Fruit fly (Drosophila melanogaster) whole organism, prepupa: ENCODE results near the gene CG4520.

Experiments used
- CG11902 ChIP-seq: fragments of 200-800 bp; sonication (Bioruptor generic); optimal IDR thresholded peaks from 3 replicates; lab custom pipeline; 2016; ENCODE audit warnings: missing biosample characterization, missing genetic modification characterization
- CG6163 ChIP-seq: fragments of 200-800 bp; sonication (Bioruptor generic); IDR thresholded peaks from 3 replicates; pipeline ENCODE4 v1.3.6; 2022; ENCODE audit warnings: missing biosample characterization, missing genetic modification characterization
- CG7368 ChIP-seq: fragments of 200-800 bp; sonication (Bioruptor generic); optimal IDR thresholded peaks from 3 replicates; lab custom pipeline; 2016; ENCODE audit warnings: missing biosample characterization, missing genetic modification characterization
- eg ChIP-seq: fragments of 200-800 bp; sonication (Bioruptor generic); IDR thresholded peaks from 3 replicates; pipeline ENCODE4 v1.3.6; 2022; ENCODE audit warnings: missing biosample characterization, missing genetic modification characterization
- fd85E ChIP-seq: fragments of 200-800 bp; sonication (Bioruptor generic); optimal IDR thresholded peaks from 3 replicates; lab custom pipeline; 2016; ENCODE audit warnings: missing biosample characterization, missing genetic modification characterization
- fkh ChIP-seq: fragments of 200-800 bp; sonication (Bioruptor generic); optimal IDR thresholded peaks from 3 replicates; lab custom pipeline; 2017; ENCODE audit warnings: missing biosample characterization, mild to moderate bottlenecking, missing genetic modification characterization, moderate library complexity
- svp ChIP-seq: fragments of 200-800 bp; sonication (Bioruptor generic); peaks from one replicate; lab custom pipeline; 2016; ENCODE audit warnings: missing biosample characterization, missing genetic modification characterization

DNA sequence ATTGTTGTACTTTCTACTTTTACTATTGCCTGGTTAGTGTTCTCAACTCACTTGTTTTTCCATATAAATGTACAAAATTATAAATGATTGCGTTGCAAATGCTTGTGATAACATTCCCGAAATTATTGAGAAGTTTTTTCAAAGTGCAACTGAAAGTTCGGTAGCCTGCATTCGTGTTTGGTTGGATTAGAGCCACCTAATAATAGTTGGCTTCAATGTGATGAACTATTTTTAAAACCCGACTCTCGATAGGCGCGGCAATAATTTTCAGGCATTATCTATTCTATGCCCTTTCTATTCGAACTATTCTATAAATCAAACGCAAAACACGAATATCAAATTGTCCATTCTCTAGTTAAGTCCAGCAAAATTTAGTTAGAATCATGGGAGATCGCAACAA, 43.8 kb downstream of the CG4520 start, which contains the start of gene Uros2:
- TF ChIP-seq CG11902: no peak
- no peak for TF ChIP-seq CG7368 (GFP tag; lab: Kevin White, UChicago)
- no peak for TF ChIP-seq fkh
- TF ChIP-seq CG6163: no peak
- TF ChIP-seq svp: no peak
- TF ChIP-seq eg (GFP tag; lab: Robert Waterston, UW): no peak
- TF ChIP-seq fd85E (GFP tag; lab: Kevin White, UChicago): no peak
